Worm (Caenorhabditis elegans) whole organism, L4 larva: ENCODE data around the gene T28A11.3.

Experiments used
- ama-1 ChIP-seq: fragments of 150-350 bp; optimal IDR thresholded peaks from 2 replicates; lab custom pipeline; 2014; ENCODE audit warnings: inconsistent platforms, mixed read lengths
- ceh-20 ChIP-seq: fragments of 200-800 bp; sonication (Bioruptor generic); IDR thresholded peaks from 2 replicates; pipeline ENCODE4 v1.3.6; 2022; ENCODE audit warnings: missing genetic modification reagents, missing genetic modification characterization, missing compliant biosample characterization
- dpl-1 ChIP-seq: fragments of 150-350 bp; optimal IDR thresholded peaks from 2 replicates; lab custom pipeline; 2014; ENCODE audit warnings: missing biosample characterization, missing genetic modification reagents, missing genetic modification characterization
- pqm-1 ChIP-seq: sonication (generic microtip); optimal IDR thresholded peaks from 2 replicates; lab custom pipeline; 2017; ENCODE audit warnings: missing biosample characterization, missing genetic modification characterization

DNA sequence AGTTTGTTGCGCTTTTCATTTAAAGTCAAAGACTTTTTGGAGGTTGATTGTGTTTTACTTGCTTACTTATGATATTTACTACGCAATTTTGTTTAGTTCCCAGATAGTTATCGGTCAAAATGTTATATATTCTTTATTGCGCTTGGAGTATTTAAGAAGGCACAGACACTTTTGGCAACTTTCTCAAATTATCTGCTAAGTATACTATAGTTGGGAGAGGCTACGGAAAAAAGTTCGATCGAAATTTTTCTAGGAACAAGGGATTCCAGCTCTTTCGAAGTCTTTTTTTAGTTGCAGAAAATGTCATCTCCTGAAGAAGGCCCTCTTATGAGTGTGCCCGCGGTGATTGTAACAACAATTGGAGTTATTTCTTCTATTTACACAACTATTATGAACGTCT lies 15.1 kb upstream of the T28A11.3 start, which contains the start of gene srbc-5:
- TF ChIP-seq ama-1 (lab: Kevin White, UChicago) (no peak), pqm-1 (no peak), ceh-20 (GFP tag; lab: Robert Waterston, UW) (no peak), dpl-1 (no peak)
